Fruit fly (Drosophila melanogaster): ENCODE results near the gene CG7974.

DNA sequence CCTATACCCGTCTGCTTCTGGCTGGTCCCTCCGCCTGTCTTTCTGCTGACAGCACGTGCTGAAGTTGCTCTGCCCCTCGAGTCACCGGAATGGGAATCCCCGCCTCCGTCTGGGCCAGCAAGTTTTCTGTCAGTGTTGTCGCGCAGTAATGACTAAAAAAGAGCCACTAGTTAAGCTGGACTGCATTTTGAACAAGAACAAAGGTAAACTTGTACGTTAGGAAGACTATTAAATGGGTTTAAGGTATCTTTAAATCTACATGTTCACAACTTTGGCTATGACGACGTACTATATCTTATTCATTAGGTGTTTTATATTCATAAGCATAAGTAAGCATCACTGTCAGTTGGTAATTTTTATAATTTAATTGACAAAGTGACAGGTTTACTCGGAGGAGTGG, 14.5 kb downstream of the CG7974 start:
- no peak for TF ChIP-seq h (optimal IDR thresholded peaks at IDR 0.05)
- no peak for TF ChIP-seq Sin3A (optimal IDR thresholded peaks at IDR 0.05)
- TF ChIP-seq psq (optimal IDR thresholded peaks at IDR 0.05): no peak
- no peak for TF ChIP-seq ttk (optimal IDR thresholded peaks at IDR 0.05)
- no peak for TF ChIP-seq insv (optimal IDR thresholded peaks at IDR 0.05)
- TF ChIP-seq Myc (optimal IDR thresholded peaks at IDR 0.05): no peak
